Worm (Caenorhabditis elegans): Measurements from ENCODE around the gene ZK1236.9.
A peak's percentile ranks its signal among the peaks of the same experiment; 100 is the strongest.

The ZK1236.9 gene

ce11 chrIII:8443557-8444131 lies 8.7 kb upstream of the ZK1236.9 start, which contains the start of gene ufbp-1:
Gene ufbp-1 (minus strand): TSS chrIII:8443607.
- TF ChIP-seq Y53G8AR.9 (GFP tag; conservative IDR thresholded peaks at IDR 0.05) (peak; percentile 93), ztf-18 (tag; optimal IDR thresholded peaks at IDR 0.05) (peak; percentile 63), snpc-4 (GFP tag; optimal IDR thresholded peaks at IDR 0.05) (peak; percentile 21), snpc-4 (tag; optimal IDR thresholded peaks at IDR 0.05) (peak in 2 of 4 experiments; percentile 37 to 77), pha-4 (tag; optimal IDR thresholded peaks at IDR 0.05) (no peak), F37B4.10 (GFP tag; IDR thresholded peaks at IDR 0.05) (no peak), attf-5 (GFP tag; optimal IDR thresholded peaks at IDR 0.05) (peak; percentile 86), unc-62 (GFP tag; optimal IDR thresholded peaks at IDR 0.05) (no peak), lsl-1 (GFP tag; optimal IDR thresholded peaks at IDR 0.05) (peak; percentile 33), atf-7 (tag; optimal IDR thresholded peaks at IDR 0.05) (peak; percentile 91), gei-17 (GFP tag; optimal IDR thresholded peaks at IDR 0.05) (peak; percentile 83), chd-7 (tag; optimal IDR thresholded peaks at IDR 0.05) (peak; percentile 91), unc-130 (GFP tag; optimal IDR thresholded peaks at IDR 0.05) (peak; percentile 63), mel-28 (tag; optimal IDR thresholded peaks at IDR 0.05; ENCODE audit: borderline replicate concordance) (no peak), let-526 (GFP tag; IDR thresholded peaks at IDR 0.05) (no peak), C06A6.2 (GFP tag; conservative IDR thresholded peaks at IDR 0.05) (0 out of 2 replicates have a peak, but pooled peaks have one; percentile 14), sdz-38 (tag; optimal IDR thresholded peaks at IDR 0.05) (no peak), mcd-1 (GFP tag; IDR thresholded peaks at IDR 0.05) (peak; percentile 57; the same call in 1 of the 2 replicates), repo-1 (tag; optimal IDR thresholded peaks at IDR 0.05) (peak; percentile 96), aptf-2 (GFP tag; conservative IDR thresholded peaks at IDR 0.05) (no peak), nfyb-1 (GFP tag; IDR thresholded peaks at IDR 0.05) (peak; percentile 93), fkh-3 (tag; optimal IDR thresholded peaks at IDR 0.05) (peak; percentile 34), dox-1 (GFP tag; IDR thresholded peaks at IDR 0.05) (peak; percentile 70), ztf-25 (GFP tag; IDR thresholded peaks at IDR 0.05) (no peak), hmg-20 (GFP tag; IDR thresholded peaks at IDR 0.05) (no peak), C17E4.6 (GFP tag; IDR thresholded peaks at IDR 0.05) (peak; percentile 41; the same call in 1 of the 2 replicates), B0261.1 (tag; optimal IDR thresholded peaks at IDR 0.05) (peak; percentile 34), dpff-1 (tag; optimal IDR thresholded peaks at IDR 0.05) (peak; percentile 99), tbp1 (GFP tag; optimal IDR thresholded peaks at IDR 0.05) (peak; percentile 70), nfya-2 (GFP tag; IDR thresholded peaks at IDR 0.05) (0 out of 2 replicates have a peak, but pooled peaks have one; percentile 57), nhr-80 (tag; optimal IDR thresholded peaks at IDR 0.05) (peak; percentile 44), ekl-4 (GFP tag; IDR thresholded peaks at IDR 0.05) (peak; percentile 88), cebp-1 (GFP tag; IDR thresholded peaks at IDR 0.05) (peak; percentile 53), cebp-1 (tag; optimal IDR thresholded peaks at IDR 0.05) (peak; percentile 88), nhr-120 (GFP tag; IDR thresholded peaks at IDR 0.05) (no peak), ZK185.1 (tag; optimal IDR thresholded peaks at IDR 0.05; ENCODE audit: poor library complexity, severe bottlenecking) (peak; percentile 27), B0035.1 (tag; optimal IDR thresholded peaks at IDR 0.05) (no peak), K12H6.12 (tag; optimal IDR thresholded peaks at IDR 0.05) (peak; percentile 83), hmg-1.2 (GFP tag; IDR thresholded peaks at IDR 0.05) (peak; percentile 46), bed-2 (GFP tag; IDR thresholded peaks at IDR 0.05) (no peak), K11D2.4 (GFP tag; IDR thresholded peaks at IDR 0.05) (no peak), sea-2 (GFP tag; IDR thresholded peaks at IDR 0.05) (no peak), mes-4 (tag; optimal IDR thresholded peaks at IDR 0.05) (no peak), snpc-1.1 (tag; optimal IDR thresholded peaks at IDR 0.05; ENCODE audit: insufficient read depth) (no peak), lin-54 (GFP tag; optimal IDR thresholded peaks at IDR 0.05) (peak; percentile 88), ama-1 (optimal IDR thresholded peaks at IDR 0.05) (peak; percentile 87), ama-1 (GFP tag; optimal IDR thresholded peaks at IDR 0.05) (peak; percentile 72 to 82), Y67H2A.10 (GFP tag; conservative IDR thresholded peaks at IDR 0.05) (no peak), snpc-1.3 (tag; optimal IDR thresholded peaks at IDR 0.05; ENCODE audit: insufficient read depth) (peak; percentile 26)
